Worm (Caenorhabditis elegans) whole organism, L4/young adult: ENCODE data around the gene K04A8.20.

Experiments
- W03F9.2 ChIP-seq: fragments of 150-350 bp; optimal IDR thresholded peaks from 2 replicates; lab custom pipeline; 2014; ENCODE audit warnings: missing biosample characterization, missing genetic modification characterization
- dao-5 ChIP-seq: sonication (generic microtip); optimal IDR thresholded peaks from 2 replicates; lab custom pipeline; 2016; ENCODE audit warnings: missing genotype, missing genetic modification characterization, moderate library complexity, missing compliant biosample characterization
- him-1 ChIP-seq: sonication (generic microtip); optimal IDR thresholded peaks from 2 replicates; lab custom pipeline; 2016; ENCODE audit warnings: missing genotype, missing genetic modification reagents, missing genetic modification characterization, missing compliant biosample characterization

DNA sequence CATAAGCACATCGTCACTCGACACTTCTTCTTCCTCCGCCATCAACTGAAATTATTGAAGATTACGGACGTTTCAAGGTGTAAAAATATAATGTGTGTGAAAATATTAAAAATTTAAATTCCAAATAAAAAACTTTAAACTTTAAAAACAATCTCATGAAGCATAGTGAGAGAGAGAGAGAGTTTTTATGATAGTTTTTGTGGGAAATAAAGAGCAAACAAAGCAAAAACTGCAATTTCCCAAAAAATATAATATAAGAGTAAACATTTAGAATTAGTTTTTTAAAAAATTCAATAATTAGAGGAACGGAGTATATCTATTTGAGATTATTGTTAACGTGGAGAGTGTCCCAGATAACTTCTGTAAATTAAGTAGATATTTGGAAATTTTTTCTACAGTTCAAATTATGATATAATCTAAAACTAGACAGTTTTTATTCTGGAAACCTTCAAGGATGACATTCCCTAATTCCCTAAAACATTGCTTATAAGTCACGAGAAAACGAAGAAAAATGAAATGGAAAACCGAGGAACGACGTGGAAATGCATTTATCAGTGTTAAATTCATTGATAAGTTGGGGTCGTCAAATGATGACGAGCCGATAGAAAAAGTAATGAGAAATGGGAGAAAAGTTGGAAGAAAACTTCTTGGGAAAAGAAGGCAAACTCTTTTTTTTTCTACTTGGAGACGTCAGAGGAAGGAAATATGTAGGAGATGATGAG lies 2.6 kb upstream of the K04A8.20 start, which contains the start of gene dre-1:
- no peak for TF ChIP-seq him-1
- TF ChIP-seq W03F9.2 (tag; lab: Kevin White, UChicago), result no peak
- no peak for TF ChIP-seq dao-5 (tag; lab: Kevin White, UChicago)
